Worm (Caenorhabditis elegans) whole organism, L4/young adult: ENCODE results near the gene Y68A4A.10.

ENCODE experiments used
- dao-5 ChIP-seq: sonication (generic microtip); optimal IDR thresholded peaks from 2 replicates; lab custom pipeline; 2016; ENCODE audit warnings: missing genotype, missing genetic modification characterization, moderate library complexity, missing compliant biosample characterization
- him-1 ChIP-seq: sonication (generic microtip); optimal IDR thresholded peaks from 2 replicates; lab custom pipeline; 2016; ENCODE audit warnings: missing genotype, missing genetic modification reagents, missing genetic modification characterization, missing compliant biosample characterization

DNA sequence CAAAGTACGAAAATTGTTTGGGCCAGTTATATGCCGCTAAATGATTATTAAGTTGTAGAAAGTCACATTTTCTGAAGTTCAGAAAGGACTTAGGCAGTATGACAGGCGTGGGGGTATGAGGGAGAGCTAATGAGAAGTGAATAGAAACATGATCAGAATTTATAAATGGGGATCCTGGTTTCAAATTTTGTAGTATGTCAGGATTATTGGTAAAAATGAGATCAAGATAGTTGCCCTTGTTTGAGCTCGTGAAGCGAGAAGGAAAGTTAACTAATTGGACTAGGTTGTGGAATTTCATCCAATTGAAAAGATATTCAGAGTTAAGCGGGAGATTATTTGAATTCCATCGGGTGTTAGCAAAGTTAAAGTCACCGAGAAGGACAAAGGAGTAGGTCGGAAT, 30.5 kb downstream of the Y68A4A.10 start:
- TF ChIP-seq dao-5 (tag; lab: Kevin White, UChicago): no peak
- no peak for TF ChIP-seq him-1
